Worm (Caenorhabditis elegans) whole organism, midembryonic: ENCODE data around the gene F52D10.4.
A peak's percentile ranks its signal among the peaks of the same experiment; 100 is the strongest.

Experiments used
- T22C8.4 ChIP-seq: fragments of 200-800 bp; sonication (Bioruptor generic); IDR thresholded peaks from 2 replicates; pipeline ENCODE4 v1.3.6; 2022; ENCODE audit warnings: missing genetic modification characterization, missing compliant biosample characterization
- cog-1 ChIP-seq: sonication (generic microtip); optimal IDR thresholded peaks from 2 replicates; lab custom pipeline; 2016; ENCODE audit warnings: missing genetic modification characterization, missing compliant biosample characterization
- flt-1 ChIP-seq: fragments of 200-800 bp; sonication (Bioruptor generic); IDR thresholded peaks from 2 replicates; pipeline ENCODE4 v1.3.6; 2022; ENCODE audit warnings: missing genetic modification characterization, missing compliant biosample characterization
- klf-2 ChIP-seq: fragments of 200-800 bp; sonication (Bioruptor generic); conservative IDR thresholded peaks from 2 replicates; pipeline ENCODE4 v1.3.6; 2022; ENCODE audit warnings: missing genetic modification reagents, missing genetic modification characterization, missing compliant biosample characterization
- med-1 ChIP-seq: sonication (generic microtip); optimal IDR thresholded peaks from 2 replicates; lab custom pipeline; 2017; ENCODE audit warnings: missing genetic modification characterization, mild to moderate bottlenecking, missing compliant biosample characterization, antibody characterized with exemption, missing genetic modification reagents; ENCODE audit not compliant: insufficient read depth
- ref-1 ChIP-seq: fragments of 200-800 bp; sonication (Bioruptor generic); conservative IDR thresholded peaks from 2 replicates; pipeline ENCODE4 v1.3.6; 2022; ENCODE audit warnings: missing genetic modification reagents, missing genetic modification characterization, missing compliant biosample characterization
- tab-1 ChIP-seq: fragments of 200-800 bp; sonication (Bioruptor generic); IDR thresholded peaks from 2 replicates; pipeline ENCODE4 v1.3.6; 2022; ENCODE audit warnings: missing genetic modification characterization, missing compliant biosample characterization
- ztf-23 ChIP-seq: fragments of 200-800 bp; sonication (Bioruptor generic); IDR thresholded peaks from 2 replicates; pipeline ENCODE4 v1.3.6; 2022; ENCODE audit warnings: missing genetic modification reagents, missing genetic modification characterization, missing compliant biosample characterization
- ztf-29 ChIP-seq: fragments of 200-800 bp; sonication (Bioruptor generic); IDR thresholded peaks from 2 replicates; pipeline ENCODE4 v1.3.6; 2022; ENCODE audit warnings: missing genetic modification reagents, missing genetic modification characterization, missing compliant biosample characterization

Gene F52D10.4

DNA sequence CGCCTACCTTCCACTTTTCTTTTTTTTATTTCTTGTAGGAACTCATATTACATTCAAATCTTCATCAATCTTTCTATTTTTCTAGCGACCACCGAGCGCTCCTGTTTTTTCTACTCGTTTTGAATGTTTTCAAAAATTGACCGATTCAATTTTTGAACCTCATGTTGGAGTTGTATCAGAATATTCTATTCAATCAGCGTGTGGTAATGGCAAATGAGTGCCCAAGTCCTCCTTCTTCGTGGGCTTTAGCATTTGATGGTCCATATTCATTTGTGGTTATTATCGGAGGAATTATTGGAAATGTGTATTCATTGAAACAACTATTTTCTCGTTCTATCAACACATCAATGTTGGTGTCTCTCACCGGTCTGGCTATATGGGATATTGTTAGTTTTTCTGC, at the start of gene F52D10.4:
F52D10.4 (plus strand) TSS at position 84 of the 400 bp plus-strand sequence.
- no peak for TF ChIP-seq med-1 (GFP tag; lab: Kevin White, UChicago)
- no peak for TF ChIP-seq flt-1 (GFP tag; lab: Robert Waterston, UW)
- TF ChIP-seq klf-2 = no peak
- TF ChIP-seq T22C8.4 (GFP tag; lab: Robert Waterston, UW) = no peak
- no peak for TF ChIP-seq ref-1
- TF ChIP-seq ztf-29 (GFP tag; lab: Robert Waterston, UW) = no peak
- TF ChIP-seq ztf-23 (GFP tag; lab: Robert Waterston, UW) = no peak
- no peak for TF ChIP-seq cog-1

DNA sequence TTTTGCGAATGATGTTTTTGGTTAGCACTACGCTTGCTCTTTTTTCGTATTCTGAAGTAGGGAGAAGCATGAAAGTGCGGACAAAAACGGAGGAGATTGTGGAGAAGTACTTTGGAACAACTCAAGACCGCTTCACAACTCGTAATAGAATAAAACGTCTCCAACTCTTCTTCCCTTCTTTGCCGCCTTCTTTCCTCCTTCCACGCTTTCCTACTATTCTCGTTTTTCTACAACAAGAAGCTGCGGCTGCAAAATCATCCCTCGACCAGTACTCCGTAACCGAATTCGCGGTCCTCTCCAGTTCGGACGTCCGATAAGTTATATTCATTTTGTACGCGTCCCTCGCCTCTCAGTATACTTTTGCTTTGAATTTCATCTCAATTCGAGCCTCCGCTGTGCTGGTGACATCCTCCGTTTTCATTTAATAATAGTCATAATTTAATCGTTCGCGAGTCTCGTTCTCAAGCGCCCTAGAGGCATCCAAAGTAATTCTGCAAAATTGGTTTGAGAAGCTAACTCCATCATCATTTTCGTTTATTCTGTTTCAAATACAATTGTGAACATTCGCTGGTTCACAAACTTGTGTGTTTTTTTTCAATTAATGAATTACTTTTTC, 47.4 kb upstream of the F52D10.4 start:
- TF ChIP-seq flt-1 (GFP tag; lab: Robert Waterston, UW) (0 out of 2 replicates have a peak, but pooled peaks have one; percentile 16), cog-1 (no peak), med-1 (GFP tag; lab: Kevin White, UChicago) (no peak)

DNA sequence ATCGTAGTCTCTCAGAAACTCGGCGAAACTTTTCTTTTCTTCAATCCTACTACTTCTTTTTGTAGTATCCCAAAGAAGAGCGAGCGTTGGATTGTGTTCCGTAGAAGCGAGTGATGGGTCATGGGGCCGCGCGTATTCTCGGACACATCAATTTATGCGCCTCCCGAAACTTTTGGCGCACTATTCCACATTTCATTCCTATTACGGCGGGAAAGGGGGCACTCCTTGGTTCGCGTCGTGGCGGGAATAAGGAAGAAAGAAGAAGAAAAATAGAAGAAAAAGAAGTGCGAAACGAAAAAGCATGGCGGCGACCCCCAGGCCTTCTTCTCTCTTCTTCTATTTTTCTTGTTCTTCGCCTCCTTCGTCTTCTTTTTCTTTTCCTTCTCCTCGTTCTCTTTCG, 45.6 kb upstream of the F52D10.4 start:
- no peak for TF ChIP-seq tab-1 (GFP tag; lab: Robert Waterston, UW)
- no peak for TF ChIP-seq med-1 (GFP tag; lab: Kevin White, UChicago)
- no peak for TF ChIP-seq ref-1
- TF ChIP-seq cog-1 = no peak
- no peak for TF ChIP-seq flt-1 (GFP tag; lab: Robert Waterston, UW)
- no peak for TF ChIP-seq klf-2
- TF ChIP-seq ztf-29 (GFP tag; lab: Robert Waterston, UW) = no peak
- TF ChIP-seq T22C8.4 (GFP tag; lab: Robert Waterston, UW) = no peak
- no peak for TF ChIP-seq ztf-23 (GFP tag; lab: Robert Waterston, UW)

DNA sequence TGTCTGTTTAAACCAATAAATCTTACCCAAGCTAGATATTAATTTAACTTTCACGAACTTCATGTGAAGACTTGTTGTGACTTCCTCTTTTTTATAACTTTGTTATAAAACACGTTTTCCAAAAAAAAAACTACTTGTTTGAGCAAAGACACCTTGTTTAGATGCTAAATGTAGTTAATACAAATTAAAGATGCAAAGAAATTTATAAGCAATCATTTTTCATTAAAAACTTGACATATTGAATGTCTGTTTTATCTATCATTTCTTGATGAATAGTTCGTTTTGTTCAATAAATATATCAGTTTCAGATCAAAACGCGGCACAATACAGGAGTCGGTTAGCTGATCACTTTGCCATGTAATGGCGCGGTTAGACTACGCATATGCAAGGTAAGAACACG, 45.1 kb upstream of the F52D10.4 start, which contains the start of gene frm-3:
frm-3 (plus strand) TSS at position 301 of the 400 bp plus-strand sequence.
- no peak for TF ChIP-seq tab-1 (GFP tag; lab: Robert Waterston, UW)
- TF ChIP-seq ref-1 = no peak
- no peak for TF ChIP-seq klf-2
- TF ChIP-seq cog-1 = no peak
- TF ChIP-seq T22C8.4 (GFP tag; lab: Robert Waterston, UW) = no peak
- TF ChIP-seq ztf-29 (GFP tag; lab: Robert Waterston, UW) = no peak
- TF ChIP-seq ztf-23 (GFP tag; lab: Robert Waterston, UW) = no peak
- no peak for TF ChIP-seq med-1 (GFP tag; lab: Kevin White, UChicago)
- TF ChIP-seq flt-1 (GFP tag; lab: Robert Waterston, UW) = no peak

DNA sequence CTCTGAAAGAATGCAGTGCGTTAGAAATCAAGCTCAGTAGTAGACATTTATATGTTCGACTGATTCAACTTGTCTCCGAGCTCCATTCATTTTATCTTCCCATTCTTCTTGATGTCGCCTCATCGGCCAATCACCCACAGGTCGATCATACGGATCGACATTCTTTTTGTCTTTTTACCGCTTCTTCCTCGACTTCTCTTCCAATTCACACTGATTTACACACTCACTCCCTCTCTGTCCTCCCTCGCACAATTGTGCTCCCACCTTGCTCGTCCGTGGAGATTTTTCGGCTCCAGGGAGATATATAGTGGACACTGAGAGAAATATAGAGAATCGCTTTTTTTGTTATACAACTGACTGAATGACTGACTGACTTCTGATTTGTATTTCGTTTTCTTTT, 43.1 kb upstream of the F52D10.4 start:
- TF ChIP-seq ztf-23 (GFP tag; lab: Robert Waterston, UW) (no peak), med-1 (GFP tag; lab: Kevin White, UChicago) (no peak), cog-1 (no peak), T22C8.4 (GFP tag; lab: Robert Waterston, UW) (no peak), ztf-29 (GFP tag; lab: Robert Waterston, UW) (no peak), klf-2 (no peak), flt-1 (GFP tag; lab: Robert Waterston, UW) (no peak), tab-1 (GFP tag; lab: Robert Waterston, UW) (no peak), ref-1 (no peak)

DNA sequence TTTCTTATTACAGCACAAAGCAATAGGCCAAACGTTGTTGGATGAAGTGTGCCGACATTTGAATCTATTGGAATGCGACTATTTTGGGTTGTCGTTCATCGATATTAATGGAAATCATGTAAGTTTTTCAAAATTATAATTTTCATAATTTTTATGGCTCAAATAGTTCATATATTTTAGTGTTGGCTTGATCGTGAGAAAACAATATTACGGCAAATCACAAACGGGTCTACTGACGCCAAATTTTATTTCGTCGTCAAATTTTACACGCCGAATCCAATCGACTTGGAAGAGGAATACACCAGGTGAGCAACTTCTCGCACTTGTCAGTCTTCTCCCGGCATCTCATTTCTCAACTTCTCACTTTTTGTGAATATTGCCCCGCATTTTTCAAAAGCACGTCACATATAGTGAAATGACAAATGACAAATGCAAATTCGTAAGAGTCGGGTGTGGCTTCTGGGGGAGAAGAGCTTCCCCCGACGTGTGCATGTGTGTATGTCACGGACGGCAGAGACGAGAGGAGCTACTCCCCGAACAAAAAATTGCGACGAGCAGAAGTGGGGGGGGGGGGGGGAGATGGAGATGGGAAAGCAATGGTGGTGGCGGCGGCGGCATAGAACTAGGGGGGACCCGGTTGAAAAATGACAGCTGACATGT, 40.7 kb upstream of the F52D10.4 start:
- 0 out of 2 replicates have a peak, but pooled peaks have one; percentile 32 for TF ChIP-seq flt-1 (GFP tag; lab: Robert Waterston, UW)
- no peak for TF ChIP-seq klf-2
- TF ChIP-seq ztf-29 (GFP tag; lab: Robert Waterston, UW) = no peak
- TF ChIP-seq tab-1 (GFP tag; lab: Robert Waterston, UW) = no peak

DNA sequence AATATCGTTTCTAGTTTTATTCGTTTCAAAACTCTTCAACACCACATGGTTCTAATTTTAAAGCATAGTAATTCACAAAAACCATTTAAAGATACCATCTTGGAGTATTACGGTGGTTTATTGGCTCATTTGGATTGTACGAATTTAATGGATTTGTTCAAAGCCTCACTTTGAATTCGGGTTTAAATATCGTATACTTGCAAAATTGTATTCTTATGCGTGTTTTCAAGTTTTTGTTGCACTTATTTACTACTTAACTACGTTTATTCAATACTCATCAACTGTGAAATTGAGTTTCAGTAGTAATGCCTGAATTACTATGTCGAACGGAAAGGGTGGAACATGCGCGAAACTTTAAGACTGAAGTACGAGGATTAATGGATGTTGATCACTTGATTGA, 31.9 kb upstream of the F52D10.4 start, which contains the start of gene abts-2:
abts-2 (plus strand) TSS at position 301 of the 400 bp plus-strand sequence.
- no peak for TF ChIP-seq ztf-23 (GFP tag; lab: Robert Waterston, UW)

DNA sequence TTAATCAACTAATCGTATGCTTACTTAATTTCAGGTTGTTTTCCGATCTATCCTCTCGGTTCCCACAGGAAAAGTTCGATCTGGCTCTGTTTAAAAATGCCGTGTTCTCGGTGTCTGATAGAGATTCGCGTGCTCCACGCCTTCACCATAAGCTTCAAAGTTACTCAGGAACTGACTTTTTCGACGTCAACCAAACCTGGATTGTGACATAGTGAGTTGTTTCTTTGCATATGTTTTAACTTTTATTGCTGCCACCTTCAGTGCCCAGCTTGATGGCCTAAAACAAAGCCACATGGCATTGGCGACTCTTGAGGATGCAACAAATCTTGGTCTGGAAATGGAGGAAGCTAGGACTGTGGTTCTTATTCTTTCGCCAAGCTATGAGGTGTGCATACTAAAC, 31.4 kb upstream of the F52D10.4 start:
- TF ChIP-seq T22C8.4 (GFP tag; lab: Robert Waterston, UW) (no peak), tab-1 (GFP tag; lab: Robert Waterston, UW) (no peak), flt-1 (GFP tag; lab: Robert Waterston, UW) (no peak), cog-1 (no peak), ztf-23 (GFP tag; lab: Robert Waterston, UW) (no peak), med-1 (GFP tag; lab: Kevin White, UChicago) (no peak)

DNA sequence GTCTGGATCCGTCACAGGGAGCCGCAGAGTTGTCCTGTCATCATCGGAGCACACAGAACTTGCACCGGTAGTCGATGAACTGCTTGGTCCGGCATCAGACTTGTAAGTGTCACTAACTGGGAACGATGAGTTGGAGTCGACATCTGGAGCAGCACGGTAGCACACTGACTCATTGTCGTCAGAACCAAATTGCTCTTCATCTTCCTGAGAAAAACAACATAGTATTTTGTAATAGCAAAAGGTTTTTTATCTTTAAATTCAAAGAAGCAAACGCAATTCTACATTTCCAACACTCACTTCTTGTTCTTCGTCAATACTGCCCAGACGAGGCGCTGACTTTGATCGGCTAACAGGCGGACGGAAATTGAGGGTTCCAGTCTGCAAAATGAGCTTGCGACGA, 26.7 kb upstream of the F52D10.4 start:
- TF ChIP-seq cog-1 (no peak), klf-2 (no peak), ztf-23 (GFP tag; lab: Robert Waterston, UW) (no peak), flt-1 (GFP tag; lab: Robert Waterston, UW) (no peak), T22C8.4 (GFP tag; lab: Robert Waterston, UW) (no peak), med-1 (GFP tag; lab: Kevin White, UChicago) (no peak), tab-1 (GFP tag; lab: Robert Waterston, UW) (no peak), ztf-29 (GFP tag; lab: Robert Waterston, UW) (no peak), ref-1 (no peak)

DNA sequence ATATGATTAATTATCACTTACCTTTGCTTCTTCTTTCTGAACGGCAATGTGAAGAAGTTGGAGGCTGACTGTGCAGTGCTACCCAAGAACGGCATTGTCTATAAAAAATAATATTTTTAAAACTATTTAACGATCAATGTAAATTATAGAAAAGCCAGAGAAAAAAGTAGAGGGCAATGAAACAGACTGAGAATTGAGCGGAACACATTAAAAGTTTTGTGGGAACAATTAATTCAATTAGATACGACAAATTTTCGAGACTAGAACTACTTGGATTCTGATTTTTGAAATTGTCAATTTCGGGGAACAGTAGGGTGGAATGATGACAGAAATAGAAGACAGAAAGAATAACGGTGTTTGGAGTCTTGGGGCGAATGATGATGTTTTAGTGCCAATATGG, 25.6 kb upstream of the F52D10.4 start, which contains the start of gene F52D10.2:
F52D10.2 (minus strand) TSS at position 101 of the 400 bp plus-strand sequence.
- TF ChIP-seq med-1 (GFP tag; lab: Kevin White, UChicago) (no peak), ref-1 (no peak), klf-2 (no peak), cog-1 (no peak), flt-1 (GFP tag; lab: Robert Waterston, UW) (no peak), T22C8.4 (GFP tag; lab: Robert Waterston, UW) (no peak), ztf-29 (GFP tag; lab: Robert Waterston, UW) (no peak), ztf-23 (GFP tag; lab: Robert Waterston, UW) (no peak), tab-1 (GFP tag; lab: Robert Waterston, UW) (no peak)
